Fruit fly (Drosophila melanogaster) whole organism, prepupa: Measurements from ENCODE around the gene cmet.

ENCODE experiments used
- Blimp-1 ChIP-seq: fragments of 200-800 bp; sonication (Bioruptor generic); optimal IDR thresholded peaks from 3 replicates; lab custom pipeline; 2017; ENCODE audit warnings: missing biosample characterization, missing genetic modification characterization, mild to moderate bottlenecking, moderate library complexity, missing genetic modification reagents
- CG10631 ChIP-seq: fragments of 200-800 bp; sonication (Bioruptor generic); optimal IDR thresholded peaks from 2 replicates; lab custom pipeline; 2016; ENCODE audit warnings: missing biosample characterization, missing genetic modification characterization
- CG11294 ChIP-seq: fragments of 200-800 bp; sonication (Bioruptor generic); IDR thresholded peaks from 2 replicates; pipeline ENCODE4 v1.3.6; 2022; ENCODE audit warnings: missing biosample characterization, missing genetic modification characterization
- CG11762 ChIP-seq: fragments of 200-800 bp; sonication (Bioruptor generic); optimal IDR thresholded peaks from 3 replicates; lab custom pipeline; 2016; ENCODE audit warnings: missing biosample characterization, missing genetic modification characterization; ENCODE audit not compliant: insufficient read depth
- CG11902 ChIP-seq: fragments of 200-800 bp; sonication (Bioruptor generic); optimal IDR thresholded peaks from 3 replicates; lab custom pipeline; 2016; ENCODE audit warnings: missing biosample characterization, missing genetic modification characterization
- CG15336 ChIP-seq: fragments of 200-800 bp; sonication (Bioruptor generic); IDR thresholded peaks from 2 replicates; pipeline ENCODE4 v1.3.6; 2022; ENCODE audit warnings: missing biosample characterization, missing genetic modification characterization
- CG1621 ChIP-seq: fragments of 200-800 bp; sonication (Bioruptor generic); optimal IDR thresholded peaks from 3 replicates; lab custom pipeline; 2018; ENCODE audit warnings: missing biosample characterization, mild to moderate bottlenecking, missing genetic modification characterization
- CG16779 ChIP-seq: fragments of 200-800 bp; sonication (Bioruptor generic); optimal IDR thresholded peaks from 3 replicates; lab custom pipeline; 2017; ENCODE audit warnings: missing biosample characterization, mild to moderate bottlenecking, missing genetic modification characterization
- CG3032 ChIP-seq: fragments of 200-800 bp; optimal IDR thresholded peaks from 2 replicates; lab custom pipeline; 2019; ENCODE audit warnings: missing biosample characterization, mild to moderate bottlenecking, missing genetic modification characterization, moderate library complexity
- CG32006 ChIP-seq: fragments of 200-800 bp; sonication (Bioruptor generic); optimal IDR thresholded peaks from 3 replicates; lab custom pipeline; 2017; ENCODE audit warnings: missing biosample characterization, mild to moderate bottlenecking, missing genetic modification characterization
- CG34406 ChIP-seq: fragments of 200-800 bp; sonication (Bioruptor generic); optimal IDR thresholded peaks from 3 replicates; lab custom pipeline; 2016; ENCODE audit warnings: missing biosample characterization, missing genetic modification characterization
- CG3919 ChIP-seq: fragments of 200-800 bp; sonication (Bioruptor generic); optimal IDR thresholded peaks from 3 replicates; lab custom pipeline; 2016; ENCODE audit warnings: missing biosample characterization, missing genetic modification characterization
- CG4318 ChIP-seq: fragments of 200-800 bp; sonication (Bioruptor generic); optimal IDR thresholded peaks from 3 replicates; lab custom pipeline; 2017; ENCODE audit warnings: missing biosample characterization, mild to moderate bottlenecking, missing genetic modification characterization
- CG6163 ChIP-seq: fragments of 200-800 bp; sonication (Bioruptor generic); IDR thresholded peaks from 3 replicates; pipeline ENCODE4 v1.3.6; 2022; ENCODE audit warnings: missing biosample characterization, missing genetic modification characterization
- CG6276 ChIP-seq: fragments of 200-800 bp; sonication (Bioruptor generic); optimal IDR thresholded peaks from 2 replicates; lab custom pipeline; 2017; ENCODE audit warnings: missing biosample characterization, mild to moderate bottlenecking, missing genetic modification characterization
- CG6792 ChIP-seq: fragments of 200-800 bp; sonication (Bioruptor generic); optimal IDR thresholded peaks from 3 replicates; lab custom pipeline; 2016; ENCODE audit warnings: missing biosample characterization, missing genetic modification characterization
- CG7368 ChIP-seq: fragments of 200-800 bp; sonication (Bioruptor generic); optimal IDR thresholded peaks from 3 replicates; lab custom pipeline; 2016; ENCODE audit warnings: missing biosample characterization, missing genetic modification characterization
- CG8119 ChIP-seq: fragments of 200-800 bp; sonication (Bioruptor generic); IDR thresholded peaks from 3 replicates; pipeline ENCODE4 v1.3.6; 2022; ENCODE audit warnings: missing biosample characterization, missing genetic modification characterization
- CG8319 ChIP-seq: fragments of 200-800 bp; sonication (Bioruptor generic); optimal IDR thresholded peaks from 3 replicates; lab custom pipeline; 2016; ENCODE audit warnings: missing biosample characterization, missing genetic modification characterization
- CG8632 ChIP-seq: fragments of 200-800 bp; sonication (Bioruptor generic); optimal IDR thresholded peaks from 3 replicates; lab custom pipeline; 2016; ENCODE audit warnings: missing biosample characterization, missing genetic modification characterization
- Eip75B ChIP-seq: fragments of 200-800 bp; sonication (Bioruptor generic); optimal IDR thresholded peaks from 3 replicates; lab custom pipeline; 2016; ENCODE audit warnings: missing biosample characterization, missing genetic modification characterization
- Eip93F ChIP-seq: fragments of 200-800 bp; sonication (Bioruptor generic); optimal IDR thresholded peaks from 2 replicates; lab custom pipeline; 2016; ENCODE audit warnings: missing biosample characterization, mild to moderate bottlenecking, missing genetic modification characterization
- Ets21C ChIP-seq: fragments of 200-800 bp; sonication (Bioruptor generic); optimal IDR thresholded peaks from 3 replicates; lab custom pipeline; 2016; ENCODE audit warnings: missing biosample characterization, missing genetic modification characterization
- Ets96B ChIP-seq: fragments of 200-800 bp; optimal IDR thresholded peaks from 2 replicates; lab custom pipeline; 2019; ENCODE audit warnings: missing biosample characterization, mild to moderate bottlenecking, missing genetic modification characterization, moderate library complexity
- Gug ChIP-seq: fragments of 200-800 bp; sonication (Bioruptor generic); IDR thresholded peaks from 2 replicates; pipeline ENCODE4 v1.3.6; 2022; ENCODE audit warnings: missing biosample characterization, missing genetic modification characterization
- Hr38 ChIP-seq: sonication (Bioruptor generic); optimal IDR thresholded peaks from 2 replicates; lab custom pipeline; 2016; ENCODE audit warnings: missing biosample characterization, missing genetic modification characterization
- Hr39 ChIP-seq: fragments of 200-800 bp; sonication (Bioruptor generic); optimal IDR thresholded peaks from 2 replicates; lab custom pipeline; 2016; ENCODE audit warnings: missing biosample characterization, missing genetic modification characterization
- Hr4 ChIP-seq: fragments of 200-800 bp; sonication (Bioruptor generic); optimal IDR thresholded peaks from 3 replicates; lab custom pipeline; 2016; ENCODE audit warnings: missing biosample characterization, missing genetic modification characterization
- Lpt ChIP-seq: fragments of 200-800 bp; sonication (Bioruptor generic); optimal IDR thresholded peaks from 3 replicates; lab custom pipeline; 2016; ENCODE audit warnings: missing biosample characterization, missing genetic modification characterization
- Met ChIP-seq: fragments of 200-800 bp; sonication (Bioruptor generic); optimal IDR thresholded peaks from 3 replicates; lab custom pipeline; 2016; ENCODE audit warnings: missing biosample characterization, missing genetic modification characterization
- Smox ChIP-seq: fragments of 200-800 bp; sonication (Bioruptor generic); optimal IDR thresholded peaks from 3 replicates; lab custom pipeline; 2016; ENCODE audit warnings: missing biosample characterization, missing genetic modification characterization
- Sox102F ChIP-seq: fragments of 200-800 bp; sonication (Bioruptor generic); optimal IDR thresholded peaks from 2 replicates; lab custom pipeline; 2016; ENCODE audit warnings: missing biosample characterization, mild to moderate bottlenecking, missing genetic modification characterization
- Sox14 ChIP-seq: fragments of 200-800 bp; sonication (Bioruptor generic); optimal IDR thresholded peaks from 3 replicates; lab custom pipeline; 2016; ENCODE audit warnings: missing biosample characterization, missing genetic modification characterization
- Sox15 ChIP-seq: fragments of 200-800 bp; sonication (Bioruptor generic); optimal IDR thresholded peaks from 3 replicates; lab custom pipeline; 2016; ENCODE audit warnings: missing biosample characterization, missing genetic modification characterization
- achi ChIP-seq: fragments of 200-800 bp; sonication (Bioruptor generic); optimal IDR thresholded peaks from 3 replicates; lab custom pipeline; 2016; ENCODE audit warnings: missing biosample characterization, missing genetic modification characterization
- acj6 ChIP-seq: fragments of 200-800 bp; sonication (Bioruptor generic); optimal IDR thresholded peaks from 3 replicates; lab custom pipeline; 2016; ENCODE audit warnings: missing biosample characterization, missing genetic modification characterization
- cyc ChIP-seq: fragments of 200-800 bp; sonication (Bioruptor generic); optimal IDR thresholded peaks from 3 replicates; lab custom pipeline; 2016; ENCODE audit warnings: missing biosample characterization, missing genetic modification characterization
- dac ChIP-seq: fragments of 200-800 bp; sonication (Bioruptor generic); optimal IDR thresholded peaks from 2 replicates; lab custom pipeline; 2017; ENCODE audit warnings: missing biosample characterization, mild to moderate bottlenecking, missing genetic modification characterization
- eg ChIP-seq: fragments of 200-800 bp; sonication (Bioruptor generic); IDR thresholded peaks from 3 replicates; pipeline ENCODE4 v1.3.6; 2022; ENCODE audit warnings: missing biosample characterization, missing genetic modification characterization
- esn ChIP-seq: fragments of 200-800 bp; sonication (Bioruptor generic); optimal IDR thresholded peaks from 2 replicates; lab custom pipeline; 2016; ENCODE audit warnings: missing biosample characterization, mild to moderate bottlenecking, missing genetic modification characterization, moderate library complexity
- fd59A ChIP-seq: fragments of 200-800 bp; sonication (Bioruptor generic); optimal IDR thresholded peaks from 2 replicates; lab custom pipeline; 2017; ENCODE audit warnings: missing biosample characterization, mild to moderate bottlenecking, missing genetic modification characterization, missing genetic modification reagents
- fd85E ChIP-seq: fragments of 200-800 bp; sonication (Bioruptor generic); optimal IDR thresholded peaks from 3 replicates; lab custom pipeline; 2016; ENCODE audit warnings: missing biosample characterization, missing genetic modification characterization
- fkh ChIP-seq: fragments of 200-800 bp; sonication (Bioruptor generic); optimal IDR thresholded peaks from 3 replicates; lab custom pipeline; 2017; ENCODE audit warnings: missing biosample characterization, mild to moderate bottlenecking, missing genetic modification characterization, moderate library complexity
- net ChIP-seq: fragments of 200-800 bp; sonication (Bioruptor generic); optimal IDR thresholded peaks from 3 replicates; lab custom pipeline; 2016; ENCODE audit warnings: missing biosample characterization, missing genetic modification characterization
- pdm3 ChIP-seq: fragments of 200-800 bp; sonication (Bioruptor generic); optimal IDR thresholded peaks from 3 replicates; lab custom pipeline; 2016; ENCODE audit warnings: missing biosample characterization, missing genetic modification characterization
- ss ChIP-seq, 2 experiments: fragments of 200-800 bp; sonication (Bioruptor generic); optimal IDR thresholded peaks; 2 replicates in 1 of 2; 3 replicates in 1 of 2; lab custom pipeline; 2017 to 2018; ENCODE audit warnings: mild to moderate bottlenecking in 2 of 2, missing biosample characterization in 2 of 2, missing genetic modification characterization in 2 of 2, moderate library complexity in 1 of 2
- svp ChIP-seq: fragments of 200-800 bp; sonication (Bioruptor generic); peaks from one replicate; lab custom pipeline; 2016; ENCODE audit warnings: missing biosample characterization, missing genetic modification characterization
- vri ChIP-seq: fragments of 200-800 bp; sonication (Bioruptor generic); optimal IDR thresholded peaks from 3 replicates; lab custom pipeline; 2016; ENCODE audit warnings: missing biosample characterization, mild to moderate bottlenecking, missing genetic modification characterization

The cmet gene

dm6 chr2L:11309806-11310205 lies 41.0 kb upstream of the cmet start:
- TF ChIP-seq dac (GFP tag; lab: Kevin White, UChicago) (no peak), Lpt (GFP tag; lab: Kevin White, UChicago) (no peak), CG15336 (GFP tag; lab: Robert Waterston, UW) (no peak), CG11762 (no peak), svp (no peak), CG3032 (tag; lab: Kevin White, UChicago) (no peak), fkh (GFP tag; lab: Kevin White, UChicago) (no peak), eg (GFP tag; lab: Robert Waterston, UW) (no peak), pdm3 (GFP tag; lab: Kevin White, UChicago) (no peak), CG8119 (GFP tag; lab: Robert Waterston, UW) (no peak), CG11294 (GFP tag; lab: Robert Waterston, UW) (no peak), Eip75B (no peak), Hr4 (no peak), Sox14 (GFP tag; lab: Kevin White, UChicago) (no peak), CG4318 (GFP tag; lab: Kevin White, UChicago) (no peak), CG7368 (GFP tag; lab: Kevin White, UChicago) (no peak), acj6 (GFP tag; lab: Kevin White, UChicago) (no peak), CG34406 (no peak), Sox102F (GFP tag; lab: Kevin White, UChicago) (no peak), CG3919 (GFP tag; lab: Kevin White, UChicago) (no peak)

dm6 chr2L:11307072-11307471 lies 38.3 kb upstream of the cmet start:
- TF ChIP-seq Gug (GFP tag; lab: Robert Waterston, UW) (no peak), Eip75B (no peak), ss (GFP tag; optimal IDR thresholded peaks at IDR 0.05; lab: Kevin White, UChicago) (no peak), Hr4 (no peak), net (GFP tag; lab: Kevin White, UChicago) (peak; percentile 58), CG6163 (GFP tag; lab: Robert Waterston, UW) (peak; percentile 29; the same call in 1 of the 3 replicates), CG10631 (GFP tag; lab: Kevin White, UChicago) (peak; percentile 43), CG16779 (tag; lab: Kevin White, UChicago) (no peak), CG11294 (GFP tag; lab: Robert Waterston, UW) (no peak), svp (no peak), fkh (GFP tag; lab: Kevin White, UChicago) (no peak), Ets96B (tag; lab: Kevin White, UChicago) (peak; percentile 14), Ets21C (GFP tag; lab: Kevin White, UChicago) (no peak), CG3919 (GFP tag; lab: Kevin White, UChicago) (no peak), Smox (GFP tag; lab: Kevin White, UChicago) (no peak), vri (GFP tag; lab: Kevin White, UChicago) (no peak), fd85E (GFP tag; lab: Kevin White, UChicago) (no peak), Hr38 (GFP tag; lab: Kevin White, UChicago) (no peak), Met (GFP tag; lab: Kevin White, UChicago) (no peak), Hr39 (GFP tag; lab: Kevin White, UChicago) (no peak), acj6 (GFP tag; lab: Kevin White, UChicago) (peak; percentile 38), CG8119 (GFP tag; lab: Robert Waterston, UW) (peak; percentile 54; the same call in 2 of the 3 replicates), CG11902 (GFP tag; lab: Kevin White, UChicago) (no peak), esn (GFP tag; lab: Kevin White, UChicago) (no peak), Lpt (GFP tag; lab: Kevin White, UChicago) (no peak), CG4318 (GFP tag; lab: Kevin White, UChicago) (no peak), pdm3 (GFP tag; lab: Kevin White, UChicago) (peak; percentile 6), Blimp-1 (GFP tag; lab: Kevin White, UChicago) (no peak), CG32006 (GFP tag; lab: Kevin White, UChicago) (peak; percentile 71), CG8632 (GFP tag; lab: Kevin White, UChicago) (peak; percentile 38), CG8319 (GFP tag; lab: Kevin White, UChicago) (no peak), cyc (GFP tag; lab: Kevin White, UChicago) (no peak), fd59A (GFP tag; lab: Kevin White, UChicago) (peak; percentile 36), CG6792 (peak; percentile 12), CG11762 (no peak), CG15336 (GFP tag; lab: Robert Waterston, UW) (no peak; the same call in 1 of the 2 replicates), achi (GFP tag; lab: Kevin White, UChicago) (peak; percentile 33), Eip93F (GFP tag; lab: Kevin White, UChicago) (no peak), Sox14 (GFP tag; lab: Kevin White, UChicago) (no peak), dac (GFP tag; lab: Kevin White, UChicago) (no peak), CG7368 (GFP tag; lab: Kevin White, UChicago) (no peak), Sox102F (GFP tag; lab: Kevin White, UChicago) (no peak), CG6276 (no peak), CG34406 (peak; percentile 35), Sox15 (no peak), CG3032 (tag; lab: Kevin White, UChicago) (peak; percentile 10), CG1621 (tag; lab: Kevin White, UChicago) (no peak)
